Worm (Caenorhabditis elegans): Measurements from ENCODE around the gene Y41E3.8.

Y41E3.8 gene

DNA sequence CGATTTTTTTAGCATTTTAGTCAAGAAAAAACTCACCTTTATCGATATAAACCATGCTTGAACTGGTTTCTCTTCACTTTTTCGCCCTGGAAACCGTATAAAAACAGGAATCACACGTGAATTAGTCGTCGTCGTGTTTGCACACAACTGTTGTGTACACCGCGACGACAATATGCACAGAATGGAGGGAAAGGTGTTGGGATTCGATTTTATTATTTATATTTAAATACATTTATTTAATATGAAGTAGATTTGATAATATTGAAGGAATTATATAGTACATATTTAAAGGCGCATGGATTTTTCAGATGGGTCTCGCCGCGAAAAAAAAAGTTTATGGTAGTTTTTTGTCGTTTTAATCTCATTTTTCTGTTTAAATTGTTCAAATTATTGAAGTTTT, at the start of gene Y41E3.8:
TSS of gene Y41E3.8 (minus strand) at position 88 of the 400 bp plus-strand sequence.
- no peak for TF ChIP-seq unc-62 (GFP tag; optimal IDR thresholded peaks at IDR 0.05)

ce11 chrIV:15074392-15074791, 45.6 kb upstream of the Y41E3.8 start, which contains the start of gene srt-50:
srt-50 (plus strand) TSS chrIV:15074692.
- no peak for TF ChIP-seq unc-62 (GFP tag; optimal IDR thresholded peaks at IDR 0.05)

ce11 chrIV:15068818-15069217, 40.0 kb upstream of the Y41E3.8 start, which contains the start of gene srt-48:
srt-48 (minus strand) TSS chrIV:15068918.
- no peak for TF ChIP-seq unc-62 (GFP tag; optimal IDR thresholded peaks at IDR 0.05)

DNA sequence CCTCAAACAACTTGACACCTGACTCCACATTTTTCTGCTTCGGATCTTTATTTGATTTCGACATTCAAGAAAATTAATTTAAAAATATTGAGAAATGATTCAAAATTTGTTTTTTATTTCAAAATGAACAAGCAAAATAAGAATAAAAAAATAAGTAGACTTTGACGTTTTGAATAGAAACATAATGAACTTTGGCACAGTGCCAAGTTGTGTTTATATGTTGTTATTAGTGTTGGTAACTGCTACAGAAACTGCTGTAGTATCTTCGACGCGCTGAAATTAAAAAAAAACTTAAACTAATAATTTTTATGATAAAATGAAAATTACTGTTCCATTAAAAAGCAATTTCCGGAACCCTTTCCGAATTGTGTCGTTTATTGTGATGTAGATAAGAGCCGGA, 36.9 kb upstream of the Y41E3.8 start, which contains the start of gene Y41E3.18:
TSS of gene Y41E3.18 (minus strand) at position 101 of the 400 bp plus-strand sequence.
- TF ChIP-seq unc-62 (GFP tag; optimal IDR thresholded peaks at IDR 0.05): no peak

- TF ChIP-seq unc-62 (GFP tag; optimal IDR thresholded peaks at IDR 0.05): no peak
Measured at ce11 chrIV:15063789-15064188, 35.0 kb upstream of the Y41E3.8 start.

DNA sequence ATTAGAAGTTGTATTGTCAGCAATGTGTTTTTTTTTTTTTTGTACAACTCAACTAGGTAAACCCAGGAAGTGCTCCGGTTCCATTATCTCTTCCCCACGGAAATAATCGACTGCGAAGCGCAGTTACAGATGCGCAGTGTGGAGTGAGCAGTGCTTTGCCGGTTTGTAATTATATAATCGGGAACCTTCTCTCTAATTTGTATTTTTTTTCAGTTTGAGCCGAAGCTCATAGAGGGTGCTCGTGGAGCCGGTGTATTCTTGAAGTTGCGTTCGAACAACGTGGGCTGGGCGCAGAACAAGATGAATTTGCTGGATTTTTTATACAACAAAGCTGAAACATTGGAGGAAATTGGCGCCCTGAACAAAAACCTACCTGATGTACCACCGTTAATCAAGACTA, 29.2 kb upstream of the Y41E3.8 start, which contains the start of gene Y41E3.13:
TSS of gene Y41E3.13 (plus strand) at position 301 of the 400 bp plus-strand sequence.
- no peak for TF ChIP-seq unc-62 (GFP tag; optimal IDR thresholded peaks at IDR 0.05)

DNA sequence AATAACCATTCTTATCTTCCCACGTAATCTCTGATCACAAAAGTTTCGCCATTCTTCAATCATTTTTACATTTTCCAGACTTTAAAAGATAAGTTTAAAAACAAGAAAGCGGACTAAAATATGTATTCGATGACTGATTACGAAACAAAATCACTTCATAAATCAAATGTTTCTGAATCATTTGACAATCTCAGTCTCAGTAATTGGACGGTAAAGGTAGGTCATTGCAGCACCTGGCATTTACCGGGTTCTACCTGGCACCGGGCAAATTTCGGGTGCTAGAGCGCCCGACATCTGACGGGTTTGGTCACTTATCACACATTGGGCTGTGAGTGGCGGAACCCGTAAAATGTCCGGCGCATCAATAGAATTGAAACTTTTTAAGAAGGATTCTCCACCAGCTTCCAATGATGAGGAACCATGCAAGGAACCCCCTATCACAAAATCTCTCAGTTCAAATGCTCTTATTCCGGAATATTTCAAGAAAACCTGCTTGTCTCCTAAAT, 27.4 kb upstream of the Y41E3.8 start, which contains the start of gene Y41E3.19:
TSS of gene Y41E3.19 (plus strand) at position 51 of the 506 bp plus-strand sequence.
- TF ChIP-seq unc-62 (GFP tag; optimal IDR thresholded peaks at IDR 0.05): no peak

DNA sequence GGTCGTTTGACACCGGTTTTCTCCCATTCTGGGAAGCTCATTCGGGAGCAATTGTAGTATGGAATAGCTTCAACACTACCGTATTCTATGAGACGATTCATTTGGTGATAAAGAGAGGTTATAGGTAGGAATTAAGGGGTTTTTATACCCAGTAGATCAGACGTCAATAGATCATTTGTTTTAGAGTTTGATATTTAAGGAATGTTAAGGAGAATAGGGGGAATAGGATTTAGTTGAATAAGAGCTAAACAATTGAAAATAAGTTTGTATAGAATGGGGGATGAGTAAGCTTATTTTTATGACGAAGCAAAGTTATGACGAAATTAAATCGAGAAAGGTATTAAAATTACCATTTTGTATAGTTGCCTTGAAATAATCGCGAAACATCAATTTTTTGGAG, 24.5 kb upstream of the Y41E3.8 start, which contains the start of gene srt-47:
TSS of gene srt-47 (minus strand) at position 101 of the 400 bp plus-strand sequence.
- no peak for TF ChIP-seq unc-62 (GFP tag; optimal IDR thresholded peaks at IDR 0.05)

DNA sequence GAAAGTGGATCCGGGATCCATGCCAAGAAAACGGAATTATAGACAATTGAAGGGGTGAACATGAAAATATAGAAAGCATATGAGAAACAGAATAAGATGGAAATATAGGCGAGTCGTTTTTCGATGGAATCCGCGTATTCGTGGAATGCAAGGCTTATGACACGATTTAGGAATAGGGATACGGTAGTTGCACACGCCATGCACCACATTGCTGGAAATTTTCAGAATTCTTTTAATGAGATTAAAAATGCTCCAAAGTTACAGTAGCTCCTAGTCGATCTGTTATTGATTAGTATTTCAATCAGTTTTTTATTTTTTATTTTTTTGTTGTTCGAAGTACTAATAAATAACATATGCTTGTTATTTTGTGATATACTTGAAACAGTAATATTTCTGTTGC, 22.3 kb upstream of the Y41E3.8 start:
- no peak for TF ChIP-seq unc-62 (GFP tag; optimal IDR thresholded peaks at IDR 0.05)

DNA sequence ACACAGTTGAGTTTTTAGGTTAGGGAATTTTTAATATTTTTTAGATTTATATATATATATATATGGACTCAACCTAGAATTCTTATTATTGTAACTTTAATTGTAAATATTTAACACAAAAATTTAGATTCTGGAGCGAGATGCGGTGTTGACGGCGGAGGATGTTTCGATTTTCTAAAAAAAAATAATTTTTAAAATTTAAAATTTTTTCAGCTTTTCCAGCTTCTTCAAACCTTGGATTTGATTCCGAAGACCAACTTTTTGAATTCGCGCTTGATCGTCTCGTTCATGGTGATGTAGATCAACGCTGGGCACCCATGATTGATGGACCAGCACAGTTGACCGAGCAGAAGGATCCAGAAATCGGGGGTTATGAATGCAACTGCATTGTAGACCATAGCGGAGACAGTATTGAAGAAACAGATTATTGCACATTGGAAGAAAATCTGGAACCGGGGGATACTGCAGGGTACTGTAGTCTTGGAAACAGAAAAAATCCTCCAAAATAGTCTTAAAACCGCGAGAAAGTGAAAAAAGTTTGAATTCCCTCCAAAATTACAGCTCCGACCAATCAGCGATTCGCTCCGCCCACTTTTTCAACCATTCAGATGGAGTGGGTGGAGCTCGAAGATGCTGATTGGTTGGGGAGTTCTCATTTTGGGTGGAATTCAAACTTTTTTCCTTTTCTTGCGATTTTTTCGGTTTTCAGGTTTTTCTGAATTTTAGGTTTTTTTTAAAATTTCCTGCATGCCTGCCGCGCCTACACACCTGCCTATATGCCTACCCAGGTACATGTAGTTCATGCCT, 20.7 kb upstream of the Y41E3.8 start:
- no peak for TF ChIP-seq unc-62 (GFP tag; optimal IDR thresholded peaks at IDR 0.05)

DNA sequence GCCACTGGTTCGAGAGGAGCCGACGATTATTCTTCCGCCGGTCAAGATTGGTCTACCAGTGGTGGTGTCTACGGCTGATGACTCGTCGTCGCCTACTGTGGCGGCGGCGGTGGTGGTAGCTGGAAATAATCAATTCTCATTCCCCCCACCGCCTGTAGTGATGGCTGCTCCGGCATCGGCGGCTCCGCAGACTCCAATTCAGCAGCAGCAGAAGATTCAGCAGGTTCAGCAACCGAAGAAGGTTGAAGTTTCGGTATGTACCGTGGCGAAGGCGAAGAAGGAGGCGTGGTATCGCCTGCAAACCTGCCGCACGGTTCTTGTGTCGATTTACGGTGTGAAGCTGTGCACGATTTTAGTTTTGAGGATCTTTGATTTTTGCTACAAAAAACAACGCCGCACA, 17.4 kb upstream of the Y41E3.8 start:
- no peak for TF ChIP-seq unc-62 (GFP tag; optimal IDR thresholded peaks at IDR 0.05)

DNA sequence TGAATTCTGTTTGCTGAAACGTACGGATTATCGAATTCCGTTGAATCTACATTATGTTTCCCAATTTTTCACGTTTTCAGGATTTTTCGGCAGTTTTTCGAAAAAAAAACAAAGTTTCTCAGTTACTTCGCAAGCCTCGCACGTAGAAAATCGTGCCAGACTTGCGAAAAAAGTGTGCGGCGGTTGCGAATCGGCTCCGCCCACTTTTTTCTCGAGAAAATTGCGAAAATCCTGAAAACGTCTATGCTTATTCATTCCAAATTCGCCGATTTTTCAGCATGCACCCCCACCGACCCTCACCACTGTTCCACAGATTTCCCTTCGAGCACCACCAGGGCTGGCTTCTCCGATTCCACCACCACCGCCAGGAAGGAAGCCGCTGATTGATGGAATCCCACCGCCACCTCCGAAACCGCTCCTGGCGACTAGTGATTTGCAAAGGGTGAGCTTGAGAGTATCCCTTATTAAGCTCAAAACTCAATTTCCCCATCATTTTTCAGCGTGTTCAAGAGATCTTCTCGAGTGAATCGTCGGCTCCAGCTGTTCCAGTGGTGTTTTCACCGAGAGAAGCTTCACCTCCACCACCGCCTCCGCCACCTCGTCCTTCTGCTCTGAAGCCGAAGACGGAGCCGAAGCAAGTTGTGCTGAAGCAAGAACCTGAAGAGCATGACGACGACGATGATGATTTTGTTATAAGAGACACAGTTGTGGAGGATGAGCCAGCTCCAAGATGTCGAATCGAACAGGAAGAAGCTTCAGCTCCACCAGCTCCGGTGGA, 13.6 kb upstream of the Y41E3.8 start:
- no peak for TF ChIP-seq unc-62 (GFP tag; optimal IDR thresholded peaks at IDR 0.05)

ce11 chrIV:15041124-15041523, 12.3 kb upstream of the Y41E3.8 start:
- no peak for TF ChIP-seq unc-62 (GFP tag; optimal IDR thresholded peaks at IDR 0.05)

ce11 chrIV:15039477-15039876, 10.7 kb upstream of the Y41E3.8 start, which contains the start of gene hrpu-1:
hrpu-1 (plus strand) TSS chrIV:15039616.
- TF ChIP-seq unc-62 (GFP tag; optimal IDR thresholded peaks at IDR 0.05): no peak

DNA sequence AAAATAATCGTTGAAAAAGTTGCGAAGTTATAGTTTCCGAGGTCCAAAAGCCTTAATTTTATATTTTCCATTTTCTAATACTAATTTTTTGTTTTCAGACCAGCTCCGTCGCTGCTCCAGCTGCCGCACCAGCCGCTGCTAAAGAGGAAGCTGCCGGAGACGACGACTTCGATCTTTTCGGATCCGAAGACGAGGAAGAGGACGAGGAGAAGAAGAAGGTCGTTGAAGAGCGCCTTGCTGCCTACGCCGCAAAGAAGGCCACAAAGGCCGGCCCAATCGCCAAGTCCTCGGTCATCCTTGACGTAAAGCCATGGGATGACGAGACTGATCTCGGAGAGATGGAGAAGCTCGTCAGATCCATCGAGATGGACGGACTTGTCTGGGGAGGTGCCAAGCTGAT, 10.0 kb upstream of the Y41E3.8 start:
- TF ChIP-seq unc-62 (GFP tag; optimal IDR thresholded peaks at IDR 0.05): no peak

- TF ChIP-seq unc-62 (GFP tag; optimal IDR thresholded peaks at IDR 0.05): no peak
Measured at ce11 chrIV:15037492-15037891, 8.7 kb upstream of the Y41E3.8 start.
